Worm (Caenorhabditis elegans) whole organism, young adult: ENCODE data around the gene K04C2.7.

Experiments
- D2030.7 ChIP-seq: fragments of 200-800 bp; sonication (Bioruptor generic); IDR thresholded peaks from 2 replicates; pipeline ENCODE4 v1.3.6; 2022; ENCODE audit warnings: missing genetic modification reagents, missing genetic modification characterization, missing compliant biosample characterization
- F55B11.4 ChIP-seq: sonication (generic microtip); optimal IDR thresholded peaks from 2 replicates; lab custom pipeline; 2016; ENCODE audit warnings: missing compliant biosample characterization, missing genetic modification characterization, borderline replicate concordance; ENCODE audit not compliant: insufficient read depth
- ZK185.1 ChIP-seq: sonication (generic microtip); optimal IDR thresholded peaks from 2 replicates; lab custom pipeline; 2016; ENCODE audit warnings: mild to moderate bottlenecking, missing genetic modification characterization, missing compliant biosample characterization; ENCODE audit not compliant: poor library complexity, severe bottlenecking
- aptf-2 ChIP-seq: fragments of 200-800 bp; sonication (Bioruptor generic); conservative IDR thresholded peaks from 2 replicates; pipeline ENCODE4 v1.3.6; 2022; ENCODE audit warnings: missing genetic modification reagents, missing genetic modification characterization, missing compliant biosample characterization
- dpl-1 ChIP-seq: fragments of 150-350 bp; optimal IDR thresholded peaks from 2 replicates; lab custom pipeline; 2014; ENCODE audit warnings: missing biosample characterization, missing genetic modification reagents, missing genetic modification characterization
- repo-1 ChIP-seq: sonication (generic microtip); optimal IDR thresholded peaks from 2 replicates; lab custom pipeline; 2017; ENCODE audit warnings: mild to moderate bottlenecking, missing genetic modification characterization, missing compliant biosample characterization
- snpc-3.4 ChIP-seq: sonication (generic microtip); optimal IDR thresholded peaks from 2 replicates; lab custom pipeline; 2017; ENCODE audit warnings: missing genetic modification characterization, mild to moderate bottlenecking, missing compliant biosample characterization, antibody characterized with exemption, moderate library complexity, missing genotype, missing genetic modification reagents
- tlf-1 ChIP-seq: fragments of 200-800 bp; sonication (Bioruptor generic); optimal IDR thresholded peaks from 2 replicates; lab custom pipeline; 2018; ENCODE audit warnings: mild to moderate bottlenecking, missing genetic modification characterization, missing compliant biosample characterization

DNA sequence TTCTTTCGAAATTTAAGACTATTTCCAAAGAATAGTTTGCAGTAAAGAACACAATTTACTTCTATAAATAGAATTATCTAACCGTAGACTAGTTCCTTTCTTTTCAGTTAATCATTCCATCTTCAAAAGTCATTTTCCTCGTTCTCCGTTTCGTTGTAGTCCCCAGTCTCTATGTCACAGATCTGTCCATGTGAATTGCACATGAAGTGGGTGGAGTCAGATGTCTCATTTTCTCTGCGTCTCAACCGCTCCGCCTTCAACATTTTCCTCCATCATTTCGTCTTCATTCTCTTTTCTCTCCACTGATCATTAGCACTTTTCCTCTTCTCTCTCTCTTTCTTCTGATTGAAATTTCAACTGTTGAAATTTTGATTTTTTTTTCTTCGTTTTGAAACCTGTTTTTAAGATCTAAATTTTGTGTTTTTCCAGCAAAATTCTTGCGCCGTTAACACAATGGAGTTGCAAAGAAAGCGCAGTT, 16.7 kb downstream of the K04C2.7 start, which contains the start of gene T07E3.4:
- TF ChIP-seq D2030.7 (GFP tag; lab: Robert Waterston, UW) (no peak), dpl-1 (GFP tag; lab: Kevin White, UChicago) (no peak), repo-1 (no peak), aptf-2 (no peak), tlf-1 (no peak), ZK185.1 (tag; lab: Kevin White, UChicago) (peak; percentile 51), snpc-3.4 (tag; lab: Kevin White, UChicago) (no peak), F55B11.4 (no peak)
